Worm (Caenorhabditis elegans) whole organism, L4 larva: ENCODE measurements around the gene T28D9.4.

Source experiments
- Y48G9A.11 ChIP-seq: fragments of 200-800 bp; sonication (Bioruptor generic); IDR thresholded peaks from 2 replicates; pipeline ENCODE4 v1.3.6; 2022; ENCODE audit warnings: missing genetic modification reagents, missing genetic modification characterization, missing compliant biosample characterization
- dpl-1 ChIP-seq: fragments of 150-350 bp; optimal IDR thresholded peaks from 2 replicates; lab custom pipeline; 2014; ENCODE audit warnings: missing biosample characterization, missing genetic modification reagents, missing genetic modification characterization
- hlh-30 ChIP-seq: sonication (generic microtip); optimal IDR thresholded peaks from 2 replicates; lab custom pipeline; 2017; ENCODE audit warnings: antibody characterized with exemption, mild to moderate bottlenecking, missing genetic modification characterization, missing compliant biosample characterization; ENCODE audit not compliant: insufficient read depth
- nhr-77 ChIP-seq: fragments of 150-350 bp; optimal IDR thresholded peaks from 2 replicates; lab custom pipeline; 2014; ENCODE audit warnings: missing biosample characterization, missing genetic modification characterization
- pqm-1 ChIP-seq: sonication (generic microtip); optimal IDR thresholded peaks from 2 replicates; lab custom pipeline; 2017; ENCODE audit warnings: missing biosample characterization, missing genetic modification characterization
- saeg-2 ChIP-seq: fragments of 200-800 bp; sonication (Bioruptor generic); IDR thresholded peaks from 2 replicates; pipeline ENCODE4 v1.3.6; 2022; ENCODE audit warnings: missing genetic modification reagents, missing genetic modification characterization, missing compliant biosample characterization
- snpc-4 ChIP-seq: fragments of 150-350 bp; optimal IDR thresholded peaks from 2 replicates; lab custom pipeline; 2014; ENCODE audit warnings: missing biosample characterization, missing genetic modification characterization

DNA sequence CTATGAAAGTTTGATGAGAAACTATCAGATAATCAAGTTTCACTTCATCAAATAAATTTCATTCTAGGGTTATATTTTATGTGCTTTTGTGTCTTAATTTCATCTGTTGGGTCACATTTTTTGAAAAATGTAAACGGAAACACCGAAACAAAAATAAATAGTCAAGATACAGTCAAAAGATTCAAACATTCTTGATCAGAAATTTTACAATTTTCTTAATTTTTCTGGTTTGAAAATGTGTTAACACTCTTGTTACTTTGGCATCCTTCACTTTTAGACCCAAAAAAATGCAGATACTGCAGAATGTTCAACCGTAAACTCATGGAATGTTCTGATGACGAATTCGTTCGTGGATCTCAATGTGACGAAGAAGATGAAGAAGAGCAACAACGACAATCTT is 22.1 kb upstream of the T28D9.4 start, which contains the start of gene aptf-1:
- TF ChIP-seq snpc-4 (tag; lab: Kevin White, UChicago): no peak
- no peak for TF ChIP-seq dpl-1 (GFP tag; lab: Kevin White, UChicago)
- no peak for TF ChIP-seq hlh-30 (tag; lab: Kevin White, UChicago)
- TF ChIP-seq saeg-2: no peak
- TF ChIP-seq nhr-77 (tag; lab: Kevin White, UChicago): no peak
- TF ChIP-seq pqm-1: no peak
- TF ChIP-seq Y48G9A.11: no peak
